Fruit fly (Drosophila melanogaster) whole organism, pupa: Measurements from ENCODE around the gene Uba4.

Experiments used
- CG10348 ChIP-seq: fragments of 200-800 bp; sonication (Bioruptor generic); IDR thresholded peaks from 2 replicates; pipeline ENCODE4 v1.3.6; 2022; ENCODE audit warnings: missing biosample characterization, missing genetic modification characterization
- CG13204 ChIP-seq: fragments of 200-800 bp; sonication (Bioruptor generic); optimal IDR thresholded peaks from 2 replicates; lab custom pipeline; 2018; ENCODE audit warnings: missing biosample characterization, mild to moderate bottlenecking, missing genetic modification characterization, moderate library complexity
- CG14655 ChIP-seq: fragments of 200-800 bp; sonication (Bioruptor generic); optimal IDR thresholded peaks from 3 replicates; lab custom pipeline; 2017; ENCODE audit warnings: mild to moderate bottlenecking, missing biosample characterization, missing genetic modification reagents, missing genetic modification characterization
- CG15710 ChIP-seq: fragments of 200-800 bp; sonication (Bioruptor generic); optimal IDR thresholded peaks from 2 replicates; lab custom pipeline; 2018; ENCODE audit warnings: missing biosample characterization, mild to moderate bottlenecking, missing genetic modification characterization, moderate library complexity
- CG17806 ChIP-seq: fragments of 200-800 bp; sonication (Bioruptor generic); optimal IDR thresholded peaks from 2 replicates; lab custom pipeline; 2018; ENCODE audit warnings: missing biosample characterization, mild to moderate bottlenecking, missing genetic modification characterization, moderate library complexity
- CG32121 ChIP-seq: fragments of 200-800 bp; sonication (Bioruptor generic); IDR thresholded peaks from 2 replicates; pipeline ENCODE4 v1.3.6; 2022; ENCODE audit warnings: missing biosample characterization, missing genetic modification characterization
- CG34367 ChIP-seq: fragments of 200-800 bp; sonication (Bioruptor generic); optimal IDR thresholded peaks from 2 replicates; lab custom pipeline; 2018; ENCODE audit warnings: missing biosample characterization, mild to moderate bottlenecking, missing genetic modification characterization
- CG4496 ChIP-seq: fragments of 200-800 bp; sonication (Bioruptor generic); IDR thresholded peaks from 3 replicates; pipeline ENCODE4 v1.3.6; 2022; ENCODE audit warnings: missing biosample characterization, missing genetic modification characterization
- CG8159 ChIP-seq: fragments of 200-800 bp; sonication (Bioruptor generic); optimal IDR thresholded peaks from 3 replicates; lab custom pipeline; 2018; ENCODE audit warnings: missing biosample characterization, mild to moderate bottlenecking, missing genetic modification characterization, moderate library complexity
- CG8301 ChIP-seq: fragments of 200-800 bp; sonication (Bioruptor generic); optimal IDR thresholded peaks from 2 replicates; lab custom pipeline; 2018; ENCODE audit warnings: missing biosample characterization, mild to moderate bottlenecking, missing genetic modification characterization
- CG9948 ChIP-seq: fragments of 200-800 bp; sonication (Bioruptor generic); optimal IDR thresholded peaks from 2 replicates; lab custom pipeline; 2018; ENCODE audit warnings: missing biosample characterization, mild to moderate bottlenecking, missing genetic modification characterization, moderate library complexity
- D1 ChIP-seq: fragments of 200-800 bp; sonication (Bioruptor generic); optimal IDR thresholded peaks from 2 replicates; lab custom pipeline; 2018; ENCODE audit warnings: missing biosample characterization, mild to moderate bottlenecking, missing genetic modification characterization, moderate library complexity
- EcR ChIP-seq: fragments of 200-800 bp; sonication (Bioruptor generic); optimal IDR thresholded peaks from 3 replicates; lab custom pipeline; 2019; ENCODE audit warnings: missing biosample characterization, missing genetic modification characterization, mild to moderate bottlenecking, moderate library complexity, missing genetic modification reagents
- Ets98B ChIP-seq: fragments of 200-800 bp; sonication (Bioruptor generic); IDR thresholded peaks from 2 replicates; pipeline ENCODE4 v1.3.6; 2022; ENCODE audit warnings: missing biosample characterization, missing genetic modification characterization
- Pif1A ChIP-seq: fragments of 200-800 bp; sonication (Bioruptor generic); optimal IDR thresholded peaks from 3 replicates; lab custom pipeline; 2016; ENCODE audit warnings: missing biosample characterization, missing genetic modification characterization
- Snoo ChIP-seq: fragments of 200-800 bp; sonication (Bioruptor generic); optimal IDR thresholded peaks from 3 replicates; lab custom pipeline; 2017; ENCODE audit warnings: missing biosample characterization, mild to moderate bottlenecking, missing genetic modification characterization, inconsistent platforms
- fd96Ca ChIP-seq: fragments of 200-800 bp; sonication (Bioruptor generic); IDR thresholded peaks from 3 replicates; pipeline ENCODE4 v1.3.6; 2022; ENCODE audit warnings: missing biosample characterization, missing genetic modification characterization
- gl ChIP-seq: fragments of 200-800 bp; sonication (Bioruptor generic); optimal IDR thresholded peaks from 2 replicates; lab custom pipeline; 2018; ENCODE audit warnings: missing biosample characterization, mild to moderate bottlenecking, missing genetic modification characterization
- rn ChIP-seq: fragments of 200-800 bp; sonication (Bioruptor generic); IDR thresholded peaks from 2 replicates; pipeline ENCODE4 v1.3.6; 2022; ENCODE audit warnings: missing biosample characterization, missing genetic modification characterization

Gene Uba4

dm6 chr2L:8553789-8554626 is 36.8 kb downstream of the Uba4 start:
- no peak for TF ChIP-seq CG10348 (GFP tag; lab: Robert Waterston, UW)
- no peak for TF ChIP-seq CG8301
- TF ChIP-seq EcR (GFP tag; lab: Kevin White, UChicago) = no peak
- no peak for TF ChIP-seq CG13204 (GFP tag; lab: Kevin White, UChicago)
- TF ChIP-seq CG14655 (GFP tag; lab: Kevin White, UChicago) = peak; percentile 13
- TF ChIP-seq, all 21 proteins: peak for 1

dm6 chr2L:8556207-8556606 is 39.0 kb downstream of the Uba4 start:
- no peak for TF ChIP-seq CG17806 (tag; lab: Kevin White, UChicago)
- no peak for TF ChIP-seq CG10348 (GFP tag; lab: Robert Waterston, UW)
- TF ChIP-seq gl (tag; lab: Kevin White, UChicago) = no peak
- TF ChIP-seq CG32121 (GFP tag; lab: Robert Waterston, UW) = no peak
- TF ChIP-seq CG4496 (GFP tag; lab: Robert Waterston, UW) = no peak
- TF ChIP-seq EcR (GFP tag; lab: Kevin White, UChicago) = no peak
- no peak for TF ChIP-seq CG8159
- no peak for TF ChIP-seq D1
- TF ChIP-seq Pif1A (GFP tag; lab: Kevin White, UChicago) = no peak
- no peak for TF ChIP-seq Ets98B (GFP tag; lab: Robert Waterston, UW)
- TF ChIP-seq Snoo = no peak
- TF ChIP-seq CG15710 (tag; lab: Kevin White, UChicago) = no peak
- no peak for TF ChIP-seq CG14655 (GFP tag; lab: Kevin White, UChicago)
- TF ChIP-seq rn (GFP tag; lab: Robert Waterston, UW) = no peak
- TF ChIP-seq CG34367 = no peak
- no peak for TF ChIP-seq CG13204 (GFP tag; lab: Kevin White, UChicago)
- no peak for TF ChIP-seq CG9948 (tag; lab: Kevin White, UChicago)
- no peak for TF ChIP-seq fd96Ca (GFP tag; lab: Robert Waterston, UW)
